Worm (Caenorhabditis elegans) whole organism, L3 larva: ENCODE data around the gene bath-23.

Experiments used
- egl-27 ChIP-seq: sonication (generic microtip); optimal IDR thresholded peaks from 4 replicates; lab custom pipeline; 2017; ENCODE audit warnings: missing biosample characterization, missing genetic modification reagents, missing genetic modification characterization
- elt-3 ChIP-seq, 3 experiments: fragments of 150-350 bp in 1 of 3; sonication (generic microtip) in 2 of 3; optimal IDR thresholded peaks; 2 replicates in 2 of 3; 4 replicates in 1 of 3; lab custom pipeline; 2014 to 2017; ENCODE audit warnings: missing biosample characterization in 3 of 3, missing genetic modification characterization in 3 of 3
- fos-1 ChIP-seq: fragments of 150-350 bp; optimal IDR thresholded peaks from 2 replicates; lab custom pipeline; 2014; ENCODE audit warnings: missing biosample characterization, missing genetic modification characterization
- mdl-1 ChIP-seq: fragments of 150-350 bp; optimal IDR thresholded peaks from 2 replicates; lab custom pipeline; 2014; ENCODE audit warnings: missing biosample characterization, missing genetic modification characterization
- nhr-11 ChIP-seq: fragments of 150-350 bp; optimal IDR thresholded peaks from 2 replicates; lab custom pipeline; 2014; ENCODE audit warnings: missing biosample characterization, missing genetic modification characterization
- nhr-28 ChIP-seq: fragments of 150-350 bp; optimal IDR thresholded peaks from 2 replicates; lab custom pipeline; 2014; ENCODE audit warnings: missing biosample characterization, missing genetic modification characterization
- nhr-43 ChIP-seq: sonication (generic microtip); optimal IDR thresholded peaks from 2 replicates; lab custom pipeline; 2016; ENCODE audit warnings: mild to moderate bottlenecking, missing genetic modification characterization, missing compliant biosample characterization; ENCODE audit not compliant: poor library complexity, severe bottlenecking
- nhr-77 ChIP-seq: fragments of 150-350 bp; optimal IDR thresholded peaks from 2 replicates; lab custom pipeline; 2014; ENCODE audit warnings: missing biosample characterization, missing genetic modification characterization
- pha-4 ChIP-seq: fragments of 150-350 bp; optimal IDR thresholded peaks from 2 replicates; lab custom pipeline; 2014; ENCODE audit warnings: missing biosample characterization, missing genetic modification reagents, missing genetic modification characterization
- pqm-1 ChIP-seq: fragments of 150-350 bp; optimal IDR thresholded peaks from 2 replicates; lab custom pipeline; 2017; ENCODE audit warnings: missing biosample characterization, missing genetic modification characterization, inconsistent platforms
- snpc-4 ChIP-seq: fragments of 150-350 bp; optimal IDR thresholded peaks from 2 replicates; lab custom pipeline; 2014; ENCODE audit warnings: missing biosample characterization, missing genetic modification characterization
- unc-62 ChIP-seq: fragments of 150-350 bp; sonication (generic microtip); optimal IDR thresholded peaks from 4 replicates; lab custom pipeline; 2014; ENCODE audit warnings: missing biosample characterization, missing genetic modification reagents, missing genetic modification characterization
- ztf-11 ChIP-seq: fragments of 150-350 bp; optimal IDR thresholded peaks from 2 replicates; lab custom pipeline; 2014; ENCODE audit warnings: missing biosample characterization, missing genetic modification characterization

- TF ChIP-seq nhr-77 (tag; lab: Kevin White, UChicago) (no peak), snpc-4 (no peak), pha-4 (tag; lab: Kevin White, UChicago) (no peak), mdl-1 (tag; lab: Kevin White, UChicago) (no peak), elt-3 (tag; optimal IDR thresholded peaks at IDR 0.05; lab: Kevin White, UChicago) (no peak), fos-1 (no peak), ztf-11 (no peak), nhr-11 (tag; lab: Kevin White, UChicago) (no peak), pqm-1 (tag; lab: Kevin White, UChicago) (no peak), nhr-43 (no peak), egl-27 (no peak), unc-62 (GFP tag; lab: Kevin White, UChicago) (no peak), nhr-28 (tag; lab: Kevin White, UChicago) (no peak)
These were observed 48.9 kb upstream of the bath-23 start, which contains the start of gene Y46D2A.1 for ce11 chrII:3322257-3322656.
